Fruit fly (Drosophila melanogaster) Kc167 (cell line): ENCODE measurements around the gene Vajk1.

ENCODE experiments used
- insv ChIP-seq: fragments of >200 bp; optimal IDR thresholded peaks from 3 replicates; lab custom pipeline; 2018; ENCODE audit warnings: missing external identifiers
- psq ChIP-seq: fragments of >200 bp; optimal IDR thresholded peaks from 2 replicates; lab custom pipeline; 2017; ENCODE audit warnings: missing external identifiers
- ttk ChIP-seq: sonication (Bioruptor generic); optimal IDR thresholded peaks from 2 replicates; lab custom pipeline; 2017; ENCODE audit warnings: missing external identifiers

- TF ChIP-seq insv (lab: Kevin White, UChicago): no peak
- no peak for TF ChIP-seq psq (lab: Kevin White, UChicago)
- TF ChIP-seq ttk (lab: Kevin White, UChicago): no peak
These were observed 50.2 kb downstream of the Vajk1 start for dm6 chr2L:13873147-13873546.
